Worm (Caenorhabditis elegans): ENCODE results near the gene F09E10.6.

- TF ChIP-seq ama-1 (optimal IDR thresholded peaks at IDR 0.05), result no peak
- TF ChIP-seq ceh-36 (tag; optimal IDR thresholded peaks at IDR 0.05), result no peak
- TF ChIP-seq ets-7 (tag; optimal IDR thresholded peaks at IDR 0.05), result no peak
- no peak for TF ChIP-seq hmbx-1 (tag; optimal IDR thresholded peaks at IDR 0.05)
- TF ChIP-seq sea-1 (GFP tag; conservative IDR thresholded peaks at IDR 0.05), result no peak
- no peak for TF ChIP-seq flt-1 (GFP tag; IDR thresholded peaks at IDR 0.05)
- TF ChIP-seq hmg-4 (GFP tag; optimal IDR thresholded peaks at IDR 0.05), result no peak
- TF ChIP-seq tra-4 (tag; optimal IDR thresholded peaks at IDR 0.05), result no peak
- no peak for TF ChIP-seq aly-1 (tag; optimal IDR thresholded peaks at IDR 0.05)
- TF ChIP-seq pes-1 (GFP tag; IDR thresholded peaks at IDR 0.05), result no peak
- no peak for TF ChIP-seq tbx-11 (GFP tag; IDR thresholded peaks at IDR 0.05)
- TF ChIP-seq ceh-13 (GFP tag; optimal IDR thresholded peaks at IDR 0.05), result no peak
These were observed 46.0 kb upstream of the F09E10.6 start for ce11 chrX:1543432-1543831.

All from whole organism, early embryonic.